Worm (Caenorhabditis elegans) whole organism, L3 larva: Measurements from ENCODE around the gene nspg-1.

Experiments used
- aly-2 ChIP-seq: fragments of 150-350 bp; optimal IDR thresholded peaks from 2 replicates; lab custom pipeline; 2014; ENCODE audit warnings: missing biosample characterization, missing genetic modification characterization
- ama-1 ChIP-seq: fragments of 150-350 bp; optimal IDR thresholded peaks from 2 replicates; lab custom pipeline; 2018
- ceh-82 ChIP-seq: fragments of 150-350 bp; optimal IDR thresholded peaks from 2 replicates; lab custom pipeline; 2014; ENCODE audit warnings: missing biosample characterization, missing genetic modification characterization
- elt-2 ChIP-seq: sonication (generic microtip); optimal IDR thresholded peaks from 2 replicates; lab custom pipeline; 2016; ENCODE audit warnings: missing genetic modification reagents, mild to moderate bottlenecking, missing genetic modification characterization, missing compliant biosample characterization
- hmg-11 ChIP-seq: sonication (generic microtip); optimal IDR thresholded peaks from 2 replicates; lab custom pipeline; 2016; ENCODE audit warnings: missing genetic modification characterization, missing compliant biosample characterization
- nhr-237 ChIP-seq: fragments of 150-350 bp; optimal IDR thresholded peaks from 2 replicates; lab custom pipeline; 2014; ENCODE audit warnings: missing biosample characterization, missing genetic modification characterization
- nhr-28 ChIP-seq: fragments of 150-350 bp; optimal IDR thresholded peaks from 2 replicates; lab custom pipeline; 2014; ENCODE audit warnings: missing biosample characterization, missing genetic modification characterization
- nhr-76 ChIP-seq: fragments of 150-350 bp; sonication (generic microtip); optimal IDR thresholded peaks from 5 replicates; lab custom pipeline; 2014; ENCODE audit warnings: missing biosample characterization, missing genetic modification characterization

- TF ChIP-seq ceh-82 (tag; lab: Kevin White, UChicago) = no peak
- TF ChIP-seq nhr-237 (tag; lab: Kevin White, UChicago) = no peak
- no peak for TF ChIP-seq ama-1 (lab: Kevin White, UChicago)
- no peak for TF ChIP-seq nhr-76 (tag; lab: Kevin White, UChicago)
- no peak for TF ChIP-seq nhr-28
- TF ChIP-seq hmg-11 = no peak
- TF ChIP-seq elt-2 (tag; lab: Kevin White, UChicago) = no peak
- TF ChIP-seq aly-2 = no peak
Measured at ce11 chrV:12895772-12896171, 27.9 kb upstream of the nspg-1 start, which contains the start of gene ttbk-7.
